Worm (Caenorhabditis elegans): ENCODE results near the gene sri-6.

Gene sri-6

DNA sequence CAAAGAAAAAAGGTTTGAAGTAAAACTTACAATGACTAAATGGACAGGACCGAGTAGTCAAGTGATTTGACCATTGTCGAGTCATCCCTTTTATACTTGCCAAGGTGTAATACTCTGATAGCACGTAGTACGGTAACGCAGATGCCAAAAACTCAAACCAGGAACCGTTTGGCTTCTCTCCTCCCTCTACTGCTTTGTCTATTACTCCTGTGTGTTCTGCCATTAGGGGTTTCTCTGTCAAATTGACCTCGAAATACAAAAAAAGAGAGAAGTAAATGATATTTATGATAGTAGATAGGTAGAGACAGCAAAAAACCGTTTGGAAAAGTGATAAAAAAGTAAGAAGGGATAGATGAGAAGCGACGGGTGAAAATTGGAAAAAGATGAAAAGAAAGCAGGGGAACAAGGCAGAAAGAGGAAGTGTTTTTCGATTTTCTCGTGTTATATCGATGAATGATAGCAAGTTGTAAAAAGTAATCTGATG, 16.7 kb downstream of the sri-6 start, which contains the start of the genes col-159 and col-160:
TSS of gene col-159 (minus strand) at position 51 of the 484 bp plus-strand sequence.
TSS of gene col-160 (minus strand) at position 63 of the 484 bp plus-strand sequence.
- TF ChIP-seq tra-4 (tag; optimal IDR thresholded peaks at IDR 0.05) (no peak), ama-1 (optimal IDR thresholded peaks at IDR 0.05) (no peak), ceh-36 (tag; optimal IDR thresholded peaks at IDR 0.05) (no peak), aly-1 (tag; optimal IDR thresholded peaks at IDR 0.05) (no peak), hmbx-1 (tag; optimal IDR thresholded peaks at IDR 0.05) (no peak), F13C5.2 (tag; optimal IDR thresholded peaks at IDR 0.05) (no peak), sea-1 (GFP tag; conservative IDR thresholded peaks at IDR 0.05) (no peak)

DNA sequence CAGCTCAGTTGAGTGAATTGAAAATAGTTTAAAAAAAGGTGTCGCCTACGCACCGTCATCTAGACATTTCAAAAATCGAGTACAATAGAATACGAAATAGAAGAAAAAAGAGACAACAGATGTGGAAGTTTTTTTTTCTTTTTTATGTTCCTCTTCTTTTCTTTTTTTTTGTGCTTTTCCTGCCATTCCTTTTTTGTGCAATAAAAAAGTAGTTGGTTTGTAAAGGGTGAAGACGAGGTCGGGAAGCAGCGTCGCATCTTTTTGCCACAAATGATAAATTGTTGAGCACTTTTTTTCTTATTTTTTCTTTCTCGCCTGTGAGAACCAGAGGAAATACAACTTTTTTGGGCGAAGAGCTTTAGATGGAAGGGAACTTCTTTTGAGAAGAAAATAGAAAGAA, 21.0 kb downstream of the sri-6 start:
- no peak for TF ChIP-seq hmg-4 (GFP tag; optimal IDR thresholded peaks at IDR 0.05)

DNA sequence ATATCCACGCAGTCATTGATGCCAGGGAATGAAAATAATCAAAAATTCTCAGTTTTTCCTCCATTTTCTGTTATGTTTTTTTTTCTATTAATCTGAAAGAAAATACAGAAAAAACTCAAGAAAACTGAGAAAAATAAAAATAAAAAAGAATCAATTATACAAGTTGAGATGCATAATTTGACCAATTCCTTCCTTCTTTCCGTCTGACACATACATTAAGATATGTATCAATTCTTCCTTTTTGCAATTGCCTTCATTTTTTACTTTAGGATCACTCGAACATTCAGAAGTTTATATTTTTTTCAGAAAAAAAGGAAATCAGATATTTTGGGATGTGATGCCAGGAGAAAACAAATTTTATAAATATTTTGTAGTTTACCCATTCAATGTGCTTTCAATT, 21.9 kb downstream of the sri-6 start, which contains the start of gene F57B1.5:
TSS of gene F57B1.5 (plus strand) at position 301 of the 400 bp plus-strand sequence.
- no peak for TF ChIP-seq ets-7 (tag; optimal IDR thresholded peaks at IDR 0.05)
- no peak for TF ChIP-seq sea-1 (GFP tag; conservative IDR thresholded peaks at IDR 0.05)
- TF ChIP-seq hmg-4 (GFP tag; optimal IDR thresholded peaks at IDR 0.05) = no peak

DNA sequence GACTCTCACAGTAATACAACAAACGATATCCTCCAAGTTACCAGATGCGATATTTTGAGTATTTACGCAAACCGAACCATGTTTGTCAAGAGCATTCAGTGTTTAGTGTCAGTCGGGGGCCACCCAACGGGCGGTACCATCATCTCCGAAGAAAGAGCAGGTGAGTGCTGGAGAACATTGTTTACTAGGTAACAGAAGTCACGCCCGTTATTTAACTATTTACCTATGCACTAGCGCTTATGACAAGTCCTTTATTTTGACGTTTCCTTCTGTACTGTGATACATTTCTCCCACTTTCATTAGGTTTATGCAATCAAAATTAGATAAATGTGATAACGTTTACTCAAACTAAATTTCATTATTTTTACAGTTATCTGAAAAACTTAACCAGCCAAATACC, 24.1 kb downstream of the sri-6 start, which contains the start of gene F57B1.6:
TSS of gene F57B1.6 (plus strand) at position 79 of the 400 bp plus-strand sequence.
- no peak for TF ChIP-seq flt-1 (GFP tag; IDR thresholded peaks at IDR 0.05)
- no peak for TF ChIP-seq ceh-36 (tag; optimal IDR thresholded peaks at IDR 0.05)
- TF ChIP-seq hnd-1 (tag; optimal IDR thresholded peaks at IDR 0.05) = no peak
- no peak for TF ChIP-seq tbx-11 (GFP tag; IDR thresholded peaks at IDR 0.05)
- no peak for TF ChIP-seq pes-1 (GFP tag; IDR thresholded peaks at IDR 0.05)
- no peak for TF ChIP-seq ceh-13 (GFP tag; optimal IDR thresholded peaks at IDR 0.05)
- no peak for TF ChIP-seq B0310.2 (tag; optimal IDR thresholded peaks at IDR 0.05)
- no peak for TF ChIP-seq tra-4 (tag; optimal IDR thresholded peaks at IDR 0.05)
- TF ChIP-seq ets-7 (tag; optimal IDR thresholded peaks at IDR 0.05) = no peak
- TF ChIP-seq aly-1 (tag; optimal IDR thresholded peaks at IDR 0.05) = no peak
- no peak for TF ChIP-seq hmg-4 (GFP tag; optimal IDR thresholded peaks at IDR 0.05)

ce11 chrV:13212584-13212983, 27.1 kb downstream of the sri-6 start:
- TF ChIP-seq scrt-1 (GFP tag; IDR thresholded peaks at IDR 0.05) = no peak
- no peak for TF ChIP-seq ets-7 (tag; optimal IDR thresholded peaks at IDR 0.05)
- no peak for TF ChIP-seq flt-1 (GFP tag; IDR thresholded peaks at IDR 0.05)
- no peak for TF ChIP-seq hmbx-1 (tag; optimal IDR thresholded peaks at IDR 0.05)
- TF ChIP-seq tbx-37 (GFP tag; conservative IDR thresholded peaks at IDR 0.05) = no peak
- no peak for TF ChIP-seq tbx-11 (GFP tag; IDR thresholded peaks at IDR 0.05)
- TF ChIP-seq aly-1 (tag; optimal IDR thresholded peaks at IDR 0.05) = no peak
- TF ChIP-seq hmg-4 (GFP tag; optimal IDR thresholded peaks at IDR 0.05) = no peak
- no peak for TF ChIP-seq F13C5.2 (tag; optimal IDR thresholded peaks at IDR 0.05)
- TF ChIP-seq tra-4 (tag; optimal IDR thresholded peaks at IDR 0.05) = no peak
- no peak for TF ChIP-seq pes-1 (GFP tag; IDR thresholded peaks at IDR 0.05)
- TF ChIP-seq hnd-1 (tag; optimal IDR thresholded peaks at IDR 0.05) = no peak

DNA sequence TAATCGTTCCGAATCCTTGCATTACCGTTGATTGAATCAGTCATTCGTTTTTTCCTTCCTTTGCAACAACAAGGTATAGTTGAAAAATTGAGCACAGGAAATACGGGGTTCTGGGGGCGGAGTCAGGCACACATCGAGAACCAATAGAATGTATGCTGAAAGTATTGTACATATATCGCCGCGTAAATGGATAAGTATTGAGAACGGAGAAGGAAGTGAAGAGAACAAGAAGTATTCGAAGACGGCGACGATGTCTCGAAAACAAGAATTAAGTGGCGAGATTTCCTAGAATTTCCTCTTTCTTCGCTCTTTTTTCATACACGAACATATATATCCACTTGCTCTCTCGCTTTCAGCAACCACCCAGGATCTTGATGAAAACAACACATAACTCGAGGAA, 35.6 kb downstream of the sri-6 start:
- TF ChIP-seq hnd-1 (tag; optimal IDR thresholded peaks at IDR 0.05) (no peak), hmbx-1 (tag; optimal IDR thresholded peaks at IDR 0.05) (no peak), aly-1 (tag; optimal IDR thresholded peaks at IDR 0.05) (no peak)

DNA sequence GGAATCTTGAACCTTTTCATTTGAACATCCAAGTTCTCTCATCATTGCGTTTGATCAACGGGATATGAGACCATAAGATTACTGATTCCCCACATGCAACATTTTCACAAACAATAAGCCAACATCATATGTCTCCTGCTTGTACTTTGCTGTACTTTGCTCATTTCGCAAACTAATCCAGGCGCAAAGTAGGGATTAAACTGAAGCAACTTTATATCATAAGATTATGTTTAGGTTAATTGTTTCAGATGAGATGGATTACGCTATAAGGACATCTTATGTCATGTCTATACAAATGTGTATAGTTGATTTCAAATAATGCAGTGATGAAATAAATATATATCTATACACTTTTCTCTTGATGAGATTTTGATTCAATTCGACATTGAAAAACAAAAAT, 44.1 kb downstream of the sri-6 start:
- TF ChIP-seq B0310.2 (tag; optimal IDR thresholded peaks at IDR 0.05) (no peak), flt-1 (GFP tag; IDR thresholded peaks at IDR 0.05) (no peak), hmg-4 (GFP tag; optimal IDR thresholded peaks at IDR 0.05) (no peak), hnd-1 (tag; optimal IDR thresholded peaks at IDR 0.05) (no peak), aly-1 (tag; optimal IDR thresholded peaks at IDR 0.05) (no peak), tbx-11 (GFP tag; IDR thresholded peaks at IDR 0.05) (no peak), hmbx-1 (tag; optimal IDR thresholded peaks at IDR 0.05) (no peak), tra-4 (tag; optimal IDR thresholded peaks at IDR 0.05) (no peak), ceh-13 (GFP tag; optimal IDR thresholded peaks at IDR 0.05) (no peak), sea-1 (GFP tag; conservative IDR thresholded peaks at IDR 0.05) (no peak)

ce11 chrV:13235313-13235712, 49.8 kb downstream of the sri-6 start:
- no peak for TF ChIP-seq hnd-1 (tag; optimal IDR thresholded peaks at IDR 0.05)
- no peak for TF ChIP-seq flt-1 (GFP tag; IDR thresholded peaks at IDR 0.05)
- no peak for TF ChIP-seq ceh-13 (GFP tag; optimal IDR thresholded peaks at IDR 0.05)
- no peak for TF ChIP-seq ama-1 (optimal IDR thresholded peaks at IDR 0.05)
- no peak for TF ChIP-seq pes-1 (GFP tag; IDR thresholded peaks at IDR 0.05)
- no peak for TF ChIP-seq hmg-4 (GFP tag; optimal IDR thresholded peaks at IDR 0.05)
- TF ChIP-seq sea-1 (GFP tag; conservative IDR thresholded peaks at IDR 0.05) = no peak
- TF ChIP-seq aly-1 (tag; optimal IDR thresholded peaks at IDR 0.05) = no peak
- no peak for TF ChIP-seq ets-7 (tag; optimal IDR thresholded peaks at IDR 0.05)
- TF ChIP-seq tbx-37 (GFP tag; conservative IDR thresholded peaks at IDR 0.05) = no peak
- TF ChIP-seq ceh-36 (tag; optimal IDR thresholded peaks at IDR 0.05) = no peak
- no peak for TF ChIP-seq B0310.2 (tag; optimal IDR thresholded peaks at IDR 0.05)
- TF ChIP-seq scrt-1 (GFP tag; IDR thresholded peaks at IDR 0.05) = no peak

- no peak for TF ChIP-seq flt-1 (GFP tag; IDR thresholded peaks at IDR 0.05)
- no peak for TF ChIP-seq ceh-13 (GFP tag; optimal IDR thresholded peaks at IDR 0.05)
- no peak for TF ChIP-seq ets-7 (tag; optimal IDR thresholded peaks at IDR 0.05)
Measured at ce11 chrV:13236507-13236906, 51.0 kb downstream of the sri-6 start, which contains the start of gene dmd-10. Gene dmd-10, minus strand, starts transcription at chrV:13236607.

All from whole organism, early embryonic.